Fruit fly (Drosophila melanogaster) whole organism, embryonic: ENCODE data around the gene CG32432.

Experiments used
- BEAF-32 ChIP-seq: fragments of 200-800 bp; sonication (Bioruptor generic); optimal IDR thresholded peaks from 3 replicates; lab custom pipeline; 2017; ENCODE audit warnings: missing biosample characterization, missing genetic modification characterization, mild to moderate bottlenecking, moderate library complexity, missing genetic modification reagents
- CG10267 ChIP-seq: fragments of 200-800 bp; sonication (Bioruptor generic); optimal IDR thresholded peaks from 2 replicates; lab custom pipeline; 2018; ENCODE audit warnings: missing biosample characterization, mild to moderate bottlenecking, missing genetic modification characterization, moderate library complexity
- CG10654 ChIP-seq: fragments of 200-800 bp; sonication (Bioruptor generic); optimal IDR thresholded peaks from 2 replicates; lab custom pipeline; 2016; ENCODE audit warnings: missing biosample characterization, missing genetic modification characterization
- CG11456 ChIP-seq: fragments of 200-800 bp; sonication (Bioruptor generic); IDR thresholded peaks from 3 replicates; pipeline ENCODE4 v1.3.6; 2022; ENCODE audit warnings: missing biosample characterization, missing genetic modification characterization
- CG11504 ChIP-seq: fragments of 200-800 bp; sonication (Bioruptor generic); optimal IDR thresholded peaks from 3 replicates; lab custom pipeline; 2019; ENCODE audit warnings: missing biosample characterization, mild to moderate bottlenecking, missing genetic modification characterization, moderate library complexity
- CG13424 ChIP-seq: fragments of 200-800 bp; sonication (Bioruptor generic); optimal IDR thresholded peaks from 2 replicates; lab custom pipeline; 2019; ENCODE audit warnings: missing biosample characterization, mild to moderate bottlenecking, missing genetic modification characterization, moderate library complexity
- CG14050 ChIP-seq: fragments of 200-800 bp; sonication (Bioruptor generic); IDR thresholded peaks from 3 replicates; pipeline ENCODE4 v1.3.6; 2022; ENCODE audit warnings: missing biosample characterization, missing genetic modification characterization
- CG15514 ChIP-seq: fragments of 200-800 bp; sonication (Bioruptor generic); optimal IDR thresholded peaks from 3 replicates; lab custom pipeline; 2017; ENCODE audit warnings: missing biosample characterization, missing genetic modification characterization, mild to moderate bottlenecking, moderate library complexity, missing genetic modification reagents
- CG17186 ChIP-seq: fragments of 200-800 bp; sonication (Bioruptor generic); optimal IDR thresholded peaks from 3 replicates; lab custom pipeline; 2017; ENCODE audit warnings: missing biosample characterization, missing genetic modification reagents, missing genetic modification characterization
- CG17912 ChIP-seq: fragments of 200-800 bp; sonication (Bioruptor generic); optimal IDR thresholded peaks from 2 replicates; lab custom pipeline; 2018; ENCODE audit warnings: missing biosample characterization, mild to moderate bottlenecking, missing genetic modification characterization
- CG18619 ChIP-seq: fragments of 200-800 bp; sonication (Bioruptor generic); optimal IDR thresholded peaks from 3 replicates; lab custom pipeline; 2017; ENCODE audit warnings: missing biosample characterization, mild to moderate bottlenecking, missing genetic modification characterization
- CG2120 ChIP-seq: fragments of 200-800 bp; sonication (Bioruptor generic); optimal IDR thresholded peaks from 3 replicates; lab custom pipeline; 2016; ENCODE audit warnings: missing biosample characterization, missing genetic modification characterization
- CG30020 ChIP-seq: fragments of 200-800 bp; optimal IDR thresholded peaks from 2 replicates; lab custom pipeline; 2019; ENCODE audit warnings: missing biosample characterization, mild to moderate bottlenecking, missing genetic modification characterization, moderate library complexity
- CG34376 ChIP-seq: fragments of 200-800 bp; sonication (Bioruptor generic); optimal IDR thresholded peaks from 2 replicates; lab custom pipeline; 2018; ENCODE audit warnings: missing biosample characterization, mild to moderate bottlenecking, missing genetic modification characterization
- CG4360 ChIP-seq: fragments of 200-800 bp; sonication (Bioruptor generic); IDR thresholded peaks from 2 replicates; pipeline ENCODE4 v1.3.6; 2022; ENCODE audit warnings: missing biosample characterization, missing genetic modification characterization
- CG5245 ChIP-seq: fragments of 200-800 bp; sonication (Bioruptor generic); optimal IDR thresholded peaks from 3 replicates; lab custom pipeline; 2016; ENCODE audit warnings: missing biosample characterization, missing genetic modification characterization
- CG7372 ChIP-seq: fragments of 200-800 bp; sonication (Bioruptor generic); IDR thresholded peaks from 2 replicates; pipeline ENCODE4 v1.3.6; 2022; ENCODE audit warnings: missing biosample characterization, missing genetic modification characterization
- CG9437 ChIP-seq: fragments of 200-800 bp; sonication (Bioruptor generic); optimal IDR thresholded peaks from 2 replicates; lab custom pipeline; 2018; ENCODE audit warnings: missing biosample characterization, mild to moderate bottlenecking, missing genetic modification characterization
- CG9797 ChIP-seq: fragments of 200-800 bp; sonication (Bioruptor generic); optimal IDR thresholded peaks from 3 replicates; lab custom pipeline; 2018; ENCODE audit warnings: missing biosample characterization, mild to moderate bottlenecking, missing genetic modification characterization
- CG9876 ChIP-seq: fragments of 200-800 bp; sonication (Bioruptor generic); optimal IDR thresholded peaks from 2 replicates; lab custom pipeline; 2016; ENCODE audit warnings: missing biosample characterization, missing genetic modification characterization
- Dref ChIP-seq: fragments of 200-800 bp; sonication (Bioruptor generic); IDR thresholded peaks from 2 replicates; pipeline ENCODE4 v1.3.6; 2022; ENCODE audit warnings: missing biosample characterization, missing genetic modification characterization
- Drgx ChIP-seq: fragments of 200-800 bp; sonication (Bioruptor generic); IDR thresholded peaks from 2 replicates; pipeline ENCODE4 v1.3.6; 2022; ENCODE audit warnings: missing biosample characterization, missing genetic modification characterization
- E2f2 ChIP-seq: fragments of 200-800 bp; sonication (Bioruptor generic); IDR thresholded peaks from 2 replicates; pipeline ENCODE4 v1.3.6; 2022; ENCODE audit warnings: missing biosample characterization, missing genetic modification characterization
- Fer1 ChIP-seq: fragments of 200-800 bp; sonication (Bioruptor generic); optimal IDR thresholded peaks from 2 replicates; lab custom pipeline; 2017; ENCODE audit warnings: missing biosample characterization, mild to moderate bottlenecking, missing genetic modification characterization
- Gug ChIP-seq: fragments of 200-800 bp; sonication (Bioruptor generic); IDR thresholded peaks from 4 replicates; pipeline ENCODE4 v1.3.6; 2022; ENCODE audit warnings: missing biosample characterization, missing genetic modification characterization
- HmgZ ChIP-seq: fragments of 200-800 bp; sonication (Bioruptor generic); optimal IDR thresholded peaks from 2 replicates; lab custom pipeline; 2018; ENCODE audit warnings: missing biosample characterization, mild to moderate bottlenecking, missing genetic modification characterization
- Hr3 ChIP-seq: fragments of 200-800 bp; sonication (Bioruptor generic); optimal IDR thresholded peaks from 3 replicates; lab custom pipeline; 2016; ENCODE audit warnings: missing biosample characterization, missing genetic modification characterization
- Hsf ChIP-seq: fragments of 200-800 bp; sonication (Bioruptor generic); optimal IDR thresholded peaks from 3 replicates; lab custom pipeline; 2016; ENCODE audit warnings: missing biosample characterization, missing genetic modification characterization
- NC2α ChIP-seq: fragments of 200-800 bp; sonication (Bioruptor generic); optimal IDR thresholded peaks from 2 replicates; lab custom pipeline; 2016; ENCODE audit warnings: missing biosample characterization, missing genetic modification characterization
- Oli ChIP-seq: fragments of 200-800 bp; sonication (Bioruptor generic); optimal IDR thresholded peaks from 2 replicates; lab custom pipeline; 2018; ENCODE audit warnings: missing biosample characterization, mild to moderate bottlenecking, missing genetic modification characterization, moderate library complexity
- Sin3A ChIP-seq: fragments of >200 bp; optimal IDR thresholded peaks from 2 replicates; lab custom pipeline; 2018
- Stat92E ChIP-seq, 3 experiments: fragments of >200 bp in 2 of 3; fragments of 200-800 bp in 1 of 3; sonication (Bioruptor generic) in 1 of 3; optimal IDR thresholded peaks; 2 replicates each; lab custom pipeline; 2017 to 2019; ENCODE audit warnings: missing biosample characterization in 3 of 3, missing genetic modification characterization in 3 of 3, mild to moderate bottlenecking in 1 of 3, moderate library complexity in 1 of 3
- cato ChIP-seq: fragments of 200-800 bp; sonication (Bioruptor generic); optimal IDR thresholded peaks from 2 replicates; lab custom pipeline; 2016; ENCODE audit warnings: missing biosample characterization, missing genetic modification characterization, borderline replicate concordance
- cg ChIP-seq: fragments of 200-800 bp; sonication (Bioruptor generic); optimal IDR thresholded peaks from 3 replicates; lab custom pipeline; 2019; ENCODE audit warnings: missing biosample characterization, mild to moderate bottlenecking, missing genetic modification characterization, moderate library complexity
- da ChIP-seq: fragments of 200-800 bp; sonication (Bioruptor generic); optimal IDR thresholded peaks from 2 replicates; lab custom pipeline; 2016; ENCODE audit warnings: missing biosample characterization, missing genetic modification characterization
- emc ChIP-seq: fragments of 200-800 bp; sonication (Bioruptor generic); optimal IDR thresholded peaks from 2 replicates; lab custom pipeline; 2016; ENCODE audit warnings: missing biosample characterization, missing genetic modification characterization
- gcm2 ChIP-seq: fragments of 200-800 bp; sonication (Bioruptor generic); optimal IDR thresholded peaks from 2 replicates; lab custom pipeline; 2016; ENCODE audit warnings: missing biosample characterization, missing genetic modification characterization
- gfzf ChIP-seq: fragments of 200-800 bp; sonication (Bioruptor generic); optimal IDR thresholded peaks from 2 replicates; lab custom pipeline; 2016; ENCODE audit warnings: missing biosample characterization, mild to moderate bottlenecking, missing genetic modification characterization, moderate library complexity
- hbn ChIP-seq: fragments of 200-800 bp; sonication (Bioruptor generic); IDR thresholded peaks from 2 replicates; pipeline ENCODE4 v1.3.6; 2022; ENCODE audit warnings: missing biosample characterization, missing genetic modification characterization; ENCODE audit not compliant: partially characterized antibody
- inv ChIP-seq: fragments of 200-800 bp; sonication (Bioruptor generic); IDR thresholded peaks from 2 replicates; pipeline ENCODE4 v1.3.6; 2022; ENCODE audit warnings: missing biosample characterization, missing genetic modification characterization; ENCODE audit not compliant: partially characterized antibody
- klu ChIP-seq: fragments of 200-800 bp; sonication (Bioruptor generic); IDR thresholded peaks from 2 replicates; pipeline ENCODE4 v1.3.6; 2022; ENCODE audit warnings: missing biosample characterization, missing genetic modification characterization
- lmd ChIP-seq: fragments of 200-800 bp; sonication (Bioruptor generic); IDR thresholded peaks from 2 replicates; pipeline ENCODE4 v1.3.6; 2022; ENCODE audit warnings: missing biosample characterization, missing genetic modification characterization
- luna ChIP-seq: fragments of 200-800 bp; sonication (Bioruptor generic); optimal IDR thresholded peaks from 2 replicates; lab custom pipeline; 2016; ENCODE audit warnings: missing biosample characterization, missing genetic modification characterization
- nerfin-2 ChIP-seq: fragments of 200-800 bp; sonication (Bioruptor generic); IDR thresholded peaks from 2 replicates; pipeline ENCODE4 v1.3.6; 2022; ENCODE audit warnings: missing biosample characterization, missing genetic modification characterization; ENCODE audit not compliant: partially characterized antibody
- nmo ChIP-seq: fragments of 200-800 bp; sonication (Bioruptor generic); optimal IDR thresholded peaks from 2 replicates; lab custom pipeline; 2018; ENCODE audit warnings: missing biosample characterization, mild to moderate bottlenecking, missing genetic modification characterization, moderate library complexity
- pum ChIP-seq: fragments of 200-800 bp; sonication (Bioruptor generic); optimal IDR thresholded peaks from 2 replicates; lab custom pipeline; 2016; ENCODE audit warnings: missing biosample characterization, missing genetic modification characterization
- rib ChIP-seq: fragments of 200-800 bp; sonication (Bioruptor generic); IDR thresholded peaks from 2 replicates; pipeline ENCODE4 v1.3.6; 2022; ENCODE audit warnings: missing biosample characterization, missing genetic modification characterization
- ssp ChIP-seq: fragments of 200-800 bp; sonication (Bioruptor generic); IDR thresholded peaks from 2 replicates; pipeline ENCODE4 v1.3.6; 2022; ENCODE audit warnings: missing biosample characterization, missing genetic modification characterization
- stwl ChIP-seq: fragments of 200-800 bp; sonication (Bioruptor generic); optimal IDR thresholded peaks from 3 replicates; lab custom pipeline; 2018; ENCODE audit warnings: missing biosample characterization, mild to moderate bottlenecking, missing genetic modification characterization, moderate library complexity

Gene CG32432

DNA sequence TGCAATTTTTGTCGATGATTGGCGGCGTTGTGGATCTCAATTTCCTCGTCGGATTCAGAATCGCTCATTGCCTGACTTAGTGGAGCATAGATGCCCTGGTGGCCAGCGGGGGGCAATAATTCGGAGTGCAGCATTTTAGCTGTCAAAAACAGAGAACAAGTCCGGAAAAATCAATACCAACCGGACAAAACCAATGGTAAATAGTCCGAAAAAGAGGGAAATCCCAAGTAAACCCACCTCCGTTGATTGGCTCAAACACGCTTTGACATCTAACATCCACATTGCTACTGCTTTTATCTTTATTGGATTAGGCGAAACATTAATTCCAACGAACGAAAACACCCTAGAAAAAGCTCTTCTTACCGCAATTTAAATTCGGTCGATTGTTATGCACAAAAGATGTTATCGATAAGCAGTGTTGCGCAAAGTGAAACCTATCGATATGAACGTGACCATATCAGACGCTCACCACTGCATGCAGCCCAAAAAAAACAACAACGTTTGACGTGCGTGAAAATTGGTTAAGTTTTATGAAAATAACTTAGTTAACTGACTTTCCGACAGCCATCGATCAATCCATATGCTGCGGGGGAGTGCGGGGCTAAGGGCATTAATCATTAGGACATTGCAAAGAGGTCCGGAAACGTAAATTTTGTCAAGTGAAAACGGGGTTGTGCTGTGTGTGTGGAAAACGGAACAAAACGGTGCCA lies 69.2 kb downstream of the CG32432 start, which contains the start of the genes CG3618 and Pka-R1 (continued):
- TF ChIP-seq gfzf (GFP tag; lab: Kevin White, UChicago) = peak; percentile 49
- no peak for TF ChIP-seq CG14050
- TF ChIP-seq CG17186 (GFP tag; lab: Kevin White, UChicago) = peak; percentile 96
- TF ChIP-seq BEAF-32 (GFP tag; lab: Kevin White, UChicago) = peak; percentile 84
- TF ChIP-seq lmd = no peak
- no peak for TF ChIP-seq emc (GFP tag; lab: Kevin White, UChicago)
- peak in 1 of 3 experiments; percentile 24 for TF ChIP-seq Stat92E (GFP tag; optimal IDR thresholded peaks at IDR 0.05; lab: Kevin White, UChicago)
- TF ChIP-seq CG9437 (GFP tag; lab: Kevin White, UChicago) = peak; percentile 76
- TF ChIP-seq CG9876 (GFP tag; lab: Kevin White, UChicago) = no peak
- peak; percentile 31 for TF ChIP-seq Sin3A
- no peak for TF ChIP-seq da (GFP tag; lab: Kevin White, UChicago)
- no peak for TF ChIP-seq Dref (GFP tag; lab: Robert Waterston, UW)
- TF ChIP-seq stwl = peak; percentile 84
- no peak for TF ChIP-seq CG11504
- no peak for TF ChIP-seq luna (GFP tag; lab: Kevin White, UChicago)
- TF ChIP-seq CG10267 (tag; lab: Kevin White, UChicago) = peak; percentile 85
- TF ChIP-seq CG34376 = peak; percentile 32
- TF ChIP-seq CG9797 (GFP tag; lab: Kevin White, UChicago) = peak; percentile 39
- TF ChIP-seq E2f2 = no peak
- no peak for TF ChIP-seq Oli
- TF ChIP-seq CG18619 (GFP tag; lab: Kevin White, UChicago) = no peak
- no peak for TF ChIP-seq klu (GFP tag; lab: Robert Waterston, UW)
- no peak for TF ChIP-seq Gug (GFP tag; lab: Robert Waterston, UW)
- no peak for TF ChIP-seq CG5245
- no peak for TF ChIP-seq CG17912 (GFP tag; lab: Kevin White, UChicago)
- peak; percentile 35 for TF ChIP-seq cg
- TF ChIP-seq CG2120 (GFP tag; lab: Kevin White, UChicago) = peak; percentile 23
- TF ChIP-seq nmo (GFP tag; lab: Kevin White, UChicago) = peak; percentile 3
- TF ChIP-seq Fer1 = peak; percentile 21
- TF ChIP-seq rib = no peak
- TF ChIP-seq HmgZ = peak; percentile 57
- TF ChIP-seq NC2α (GFP tag; lab: Kevin White, UChicago) = no peak
- TF ChIP-seq CG15514 (GFP tag; lab: Kevin White, UChicago) = peak; percentile 50
- TF ChIP-seq Drgx (GFP tag; lab: Robert Waterston, UW) = no peak
- TF ChIP-seq Hr3 (GFP tag; lab: Kevin White, UChicago) = no peak
- no peak for TF ChIP-seq CG10654
- TF ChIP-seq, all 482 proteins: peak for 43

DNA sequence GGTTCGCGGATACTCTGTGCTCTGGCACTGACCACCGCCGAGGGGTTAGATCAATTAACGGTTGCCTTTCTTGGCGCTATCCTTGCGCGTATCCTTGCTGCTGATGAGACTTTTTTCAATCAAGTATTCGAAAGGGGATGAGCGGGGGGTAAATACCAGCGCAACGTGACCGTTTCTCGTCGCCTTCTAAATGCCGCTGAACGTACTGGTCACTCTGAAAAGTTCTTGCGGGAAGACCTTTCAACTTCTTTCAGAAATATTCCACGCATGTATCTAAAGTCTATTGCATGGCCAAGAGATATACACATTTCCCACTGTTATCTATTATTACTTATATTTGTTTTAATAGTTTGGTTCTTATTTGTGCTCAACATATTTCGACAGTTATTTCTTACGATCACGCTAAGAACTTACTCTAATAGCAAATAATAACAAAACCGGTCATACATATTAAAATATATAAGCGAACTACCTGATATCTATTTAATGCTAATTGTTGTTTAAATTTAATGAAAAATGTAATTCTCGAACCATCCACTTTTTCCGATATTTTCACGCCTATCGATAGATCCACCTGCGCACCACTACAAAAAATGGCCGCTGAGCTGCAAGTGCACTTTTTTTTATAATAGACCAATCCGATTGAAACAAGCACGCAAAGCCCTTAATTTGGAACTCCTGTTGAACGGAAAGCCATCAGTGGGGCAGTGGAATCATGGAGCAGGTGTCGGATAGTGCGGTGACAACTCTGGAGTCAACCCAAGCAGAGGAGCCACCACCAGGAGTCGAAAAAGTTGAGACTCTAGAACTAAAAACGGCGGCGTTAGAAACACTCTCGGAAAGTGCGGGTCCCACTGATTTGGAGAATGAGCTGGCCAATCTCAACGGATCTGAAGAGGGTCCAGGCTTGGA lies 75.6 kb downstream of the CG32432 start, which contains the start of the genes CG3634 and HIPP1:
Gene CG3634, minus strand, starts transcription at position 185 of the 912 bp plus-strand sequence.
Gene HIPP1, plus strand, starts transcription at position 582 of the 912 bp plus-strand sequence.
- TF ChIP-seq ssp (peak; percentile 72), CG13424 (tag; lab: Kevin White, UChicago) (peak; percentile 1), pum (no peak), Hsf (GFP tag; lab: Kevin White, UChicago) (peak; percentile 24), cato (GFP tag; lab: Kevin White, UChicago) (no peak), CG30020 (tag; lab: Kevin White, UChicago) (peak; percentile 78), inv (GFP tag; lab: Robert Waterston, UW) (peak; percentile 56), CG7372 (no peak), nerfin-2 (0 out of 2 replicates have a peak, but pooled peaks have one; percentile 29), CG11456 (GFP tag; lab: Robert Waterston, UW) (0 out of 3 replicates have a peak, but pooled peaks have one; percentile 14), gcm2 (no peak), hbn (peak; percentile 59), CG4360 (GFP tag; lab: Robert Waterston, UW) (no peak)
